Fruit fly (Drosophila melanogaster) whole organism, embryonic: ENCODE measurements around the gene CG31875.

Experiments
- CG10274 ChIP-seq: fragments of 200-800 bp; sonication (Bioruptor generic); optimal IDR thresholded peaks from 3 replicates; lab custom pipeline; 2017; ENCODE audit warnings: missing biosample characterization, mild to moderate bottlenecking, missing genetic modification characterization
- CG10979 ChIP-seq: fragments of 200-800 bp; sonication (Bioruptor generic); optimal IDR thresholded peaks from 2 replicates; lab custom pipeline; 2018; ENCODE audit warnings: missing biosample characterization, mild to moderate bottlenecking, missing genetic modification characterization, moderate library complexity
- CG11456 ChIP-seq: fragments of 200-800 bp; sonication (Bioruptor generic); IDR thresholded peaks from 3 replicates; pipeline ENCODE4 v1.3.6; 2022; ENCODE audit warnings: missing biosample characterization, missing genetic modification characterization
- CG13775 ChIP-seq: fragments of 200-800 bp; sonication (Bioruptor generic); optimal IDR thresholded peaks from 3 replicates; lab custom pipeline; 2017; ENCODE audit warnings: missing biosample characterization, mild to moderate bottlenecking, missing genetic modification characterization
- CG13894 ChIP-seq: fragments of 200-800 bp; sonication (Bioruptor generic); optimal IDR thresholded peaks from 3 replicates; lab custom pipeline; 2018; ENCODE audit warnings: missing biosample characterization, mild to moderate bottlenecking, missing genetic modification characterization, moderate library complexity
- CG14667 ChIP-seq: fragments of 200-800 bp; sonication (Bioruptor generic); IDR thresholded peaks from 2 replicates; pipeline ENCODE4 v1.3.6; 2022; ENCODE audit warnings: missing biosample characterization, missing genetic modification characterization
- CG14860 ChIP-seq: fragments of 200-800 bp; sonication (Bioruptor generic); IDR thresholded peaks from 3 replicates; pipeline ENCODE4 v1.3.6; 2022; ENCODE audit warnings: missing biosample characterization, missing genetic modification characterization; ENCODE audit not compliant: partially characterized antibody
- CG17385 ChIP-seq: fragments of 200-800 bp; sonication (Bioruptor generic); optimal IDR thresholded peaks from 3 replicates; lab custom pipeline; 2018; ENCODE audit warnings: missing biosample characterization, mild to moderate bottlenecking, missing genetic modification characterization
- CG18476 ChIP-seq: fragments of 200-800 bp; sonication (Bioruptor generic); optimal IDR thresholded peaks from 2 replicates; lab custom pipeline; 2016; ENCODE audit warnings: missing biosample characterization, mild to moderate bottlenecking, missing genetic modification characterization
- CG3847 ChIP-seq: fragments of 200-800 bp; sonication (Bioruptor generic); IDR thresholded peaks from 2 replicates; pipeline ENCODE4 v1.3.6; 2022; ENCODE audit warnings: missing biosample characterization, missing genetic modification characterization
- CG6175 ChIP-seq: fragments of 200-800 bp; sonication (Bioruptor generic); IDR thresholded peaks from 3 replicates; pipeline ENCODE4 v1.3.6; 2022; ENCODE audit warnings: missing biosample characterization, missing genetic modification characterization
- CG7839 ChIP-seq: fragments of 200-800 bp; sonication (Bioruptor generic); optimal IDR thresholded peaks from 3 replicates; lab custom pipeline; 2018; ENCODE audit warnings: missing biosample characterization, mild to moderate bottlenecking, missing genetic modification characterization, moderate library complexity
- CG7928 ChIP-seq: fragments of 200-800 bp; sonication (Bioruptor generic); optimal IDR thresholded peaks from 2 replicates; lab custom pipeline; 2017; ENCODE audit warnings: missing biosample characterization, mild to moderate bottlenecking, missing genetic modification characterization
- CG8924 ChIP-seq: fragments of 200-800 bp; optimal IDR thresholded peaks from 3 replicates; lab custom pipeline; 2019; ENCODE audit warnings: missing biosample characterization, mild to moderate bottlenecking, missing genetic modification characterization, moderate library complexity
- CG9215 ChIP-seq: fragments of 200-800 bp; sonication (Bioruptor generic); IDR thresholded peaks from 2 replicates; pipeline ENCODE4 v1.3.6; 2022; ENCODE audit warnings: missing biosample characterization, missing genetic modification characterization
- Chrac-16 ChIP-seq: fragments of 200-800 bp; sonication (Bioruptor generic); optimal IDR thresholded peaks from 3 replicates; lab custom pipeline; 2016; ENCODE audit warnings: missing biosample characterization, missing genetic modification characterization
- D19A ChIP-seq: fragments of 200-800 bp; optimal IDR thresholded peaks from 3 replicates; lab custom pipeline; 2019; ENCODE audit warnings: missing biosample characterization, mild to moderate bottlenecking, missing genetic modification characterization, moderate library complexity
- Dek ChIP-seq: fragments of 200-800 bp; sonication (Bioruptor generic); optimal IDR thresholded peaks from 3 replicates; lab custom pipeline; 2019; ENCODE audit warnings: missing biosample characterization, mild to moderate bottlenecking, missing genetic modification characterization, moderate library complexity
- Fer1 ChIP-seq: fragments of 200-800 bp; sonication (Bioruptor generic); optimal IDR thresholded peaks from 2 replicates; lab custom pipeline; 2017; ENCODE audit warnings: missing biosample characterization, mild to moderate bottlenecking, missing genetic modification characterization
- Hand ChIP-seq: fragments of 200-800 bp; sonication (Bioruptor generic); optimal IDR thresholded peaks from 2 replicates; lab custom pipeline; 2017; ENCODE audit warnings: mild to moderate bottlenecking, missing biosample characterization, missing genetic modification reagents, missing genetic modification characterization
- Hey ChIP-seq: fragments of 200-800 bp; sonication (Bioruptor generic); optimal IDR thresholded peaks from 3 replicates; lab custom pipeline; 2018; ENCODE audit warnings: missing biosample characterization, mild to moderate bottlenecking, missing genetic modification characterization
- Hmx ChIP-seq: fragments of 200-800 bp; sonication (Bioruptor generic); optimal IDR thresholded peaks from 2 replicates; lab custom pipeline; 2016; ENCODE audit warnings: missing biosample characterization, missing genetic modification characterization
- Hr51 ChIP-seq, 2 experiments: fragments of 200-800 bp; sonication (Bioruptor generic); optimal IDR thresholded peaks; 2 replicates in 1 of 2; 3 replicates in 1 of 2; lab custom pipeline; 2016 to 2018; ENCODE audit warnings: missing biosample characterization in 2 of 2, missing genetic modification characterization in 2 of 2, mild to moderate bottlenecking in 1 of 2, moderate library complexity in 1 of 2
- Kr ChIP-seq: fragments of 200-800 bp; sonication (Bioruptor generic); optimal IDR thresholded peaks from 2 replicates; lab custom pipeline; 2017; ENCODE audit warnings: missing biosample characterization, mild to moderate bottlenecking, missing genetic modification characterization
- Med ChIP-seq: fragments of 200-800 bp; sonication (Bioruptor generic); peaks from one replicate; lab custom pipeline; 2016; ENCODE audit warnings: missing biosample characterization, missing genetic modification characterization, mild to moderate bottlenecking, inconsistent platforms, moderate library complexity
- PHDP ChIP-seq: fragments of 200-800 bp; sonication (Bioruptor generic); optimal IDR thresholded peaks from 3 replicates; lab custom pipeline; 2018; ENCODE audit warnings: missing biosample characterization, mild to moderate bottlenecking, missing genetic modification characterization, moderate library complexity
- Tbp ChIP-seq: fragments of >200 bp; optimal IDR thresholded peaks from 2 replicates; lab custom pipeline; 2018; ENCODE audit warnings: missing biosample characterization, missing genetic modification characterization
- ab ChIP-seq: fragments of 200-800 bp; sonication (Bioruptor generic); optimal IDR thresholded peaks from 2 replicates; lab custom pipeline; 2016; ENCODE audit warnings: missing biosample characterization, missing genetic modification characterization
- ase ChIP-seq: fragments of 200-800 bp; sonication (Bioruptor generic); IDR thresholded peaks from 3 replicates; pipeline ENCODE4 v1.3.6; 2022; ENCODE audit warnings: missing biosample characterization, missing genetic modification characterization
- bbx ChIP-seq: fragments of 200-800 bp; sonication (Bioruptor generic); IDR thresholded peaks from 2 replicates; pipeline ENCODE4 v1.3.6; 2022; ENCODE audit warnings: missing biosample characterization, missing genetic modification characterization; ENCODE audit not compliant: partially characterized antibody
- danr ChIP-seq: fragments of 200-800 bp; sonication (Bioruptor generic); IDR thresholded peaks from 2 replicates; pipeline ENCODE4 v1.3.6; 2022; ENCODE audit warnings: missing biosample characterization, missing genetic modification characterization
- dmrt11E ChIP-seq: fragments of 200-800 bp; sonication (Bioruptor generic); optimal IDR thresholded peaks from 3 replicates; lab custom pipeline; 2018; ENCODE audit warnings: missing biosample characterization, mild to moderate bottlenecking, missing genetic modification characterization, moderate library complexity
- ems ChIP-seq: fragments of 200-800 bp; sonication (Bioruptor generic); optimal IDR thresholded peaks from 3 replicates; lab custom pipeline; 2016; ENCODE audit warnings: missing biosample characterization, missing genetic modification characterization
- esg ChIP-seq: fragments of 200-800 bp; sonication (Bioruptor generic); conservative IDR thresholded peaks from 2 replicates; pipeline ENCODE4 v1.3.6; 2022; ENCODE audit warnings: missing biosample characterization, missing genetic modification characterization
- gfzf ChIP-seq: fragments of 200-800 bp; sonication (Bioruptor generic); optimal IDR thresholded peaks from 2 replicates; lab custom pipeline; 2016; ENCODE audit warnings: missing biosample characterization, mild to moderate bottlenecking, missing genetic modification characterization, moderate library complexity
- gro ChIP-seq: fragments of 200-800 bp; sonication (Bioruptor generic); optimal IDR thresholded peaks from 2 replicates; lab custom pipeline; 2016; ENCODE audit warnings: missing biosample characterization, missing genetic modification characterization
- her ChIP-seq: fragments of 200-800 bp; sonication (Bioruptor generic); optimal IDR thresholded peaks from 2 replicates; lab custom pipeline; 2016; ENCODE audit warnings: missing biosample characterization, missing genetic modification characterization
- ind ChIP-seq: fragments of 200-800 bp; sonication (Bioruptor generic); optimal IDR thresholded peaks from 3 replicates; lab custom pipeline; 2016; ENCODE audit warnings: missing biosample characterization, missing genetic modification characterization
- nmo ChIP-seq: fragments of 200-800 bp; sonication (Bioruptor generic); optimal IDR thresholded peaks from 2 replicates; lab custom pipeline; 2018; ENCODE audit warnings: missing biosample characterization, mild to moderate bottlenecking, missing genetic modification characterization, moderate library complexity
- org-1 ChIP-seq: fragments of 200-800 bp; sonication (Bioruptor generic); optimal IDR thresholded peaks from 2 replicates; lab custom pipeline; 2017; ENCODE audit warnings: missing biosample characterization, missing genetic modification characterization
- pan ChIP-seq, 4 experiments: fragments of >200 bp in 3 of 4; fragments of 200-800 bp in 1 of 4; sonication (Bioruptor generic) in 1 of 4; optimal IDR thresholded peaks in 3 of 4; IDR thresholded peaks in 1 of 4; 2 replicates each; pipeline versions ENCODE4 v1.3.6 to Lab custom; 2017 to 2022; ENCODE audit warnings: missing biosample characterization in 2 of 4, missing genetic modification characterization in 2 of 4, mixed read lengths in 1 of 4
- peb ChIP-seq: fragments of 200-800 bp; sonication (Bioruptor generic); IDR thresholded peaks from 2 replicates; pipeline ENCODE4 v1.3.6; 2022; ENCODE audit warnings: missing biosample characterization, missing genetic modification characterization
- sim ChIP-seq: fragments of 200-800 bp; sonication (Bioruptor generic); IDR thresholded peaks from 2 replicates; pipeline ENCODE4 v1.3.6; 2022; ENCODE audit warnings: missing biosample characterization, missing genetic modification characterization
- slou ChIP-seq: fragments of 200-800 bp; sonication (Bioruptor generic); optimal IDR thresholded peaks from 3 replicates; lab custom pipeline; 2016; ENCODE audit warnings: missing biosample characterization, missing genetic modification characterization
- so ChIP-seq: fragments of 200-800 bp; sonication (Bioruptor generic); IDR thresholded peaks from 3 replicates; pipeline ENCODE4 v1.3.6; 2022; ENCODE audit warnings: missing biosample characterization, missing genetic modification characterization
- ssp ChIP-seq: fragments of 200-800 bp; sonication (Bioruptor generic); IDR thresholded peaks from 2 replicates; pipeline ENCODE4 v1.3.6; 2022; ENCODE audit warnings: missing biosample characterization, missing genetic modification characterization
- tio ChIP-seq: fragments of 200-800 bp; sonication (Bioruptor generic); optimal IDR thresholded peaks from 2 replicates; lab custom pipeline; 2017; ENCODE audit warnings: missing biosample characterization, missing genetic modification characterization, inconsistent platforms
- tna ChIP-seq: fragments of 200-800 bp; sonication (Bioruptor generic); IDR thresholded peaks from 2 replicates; pipeline ENCODE4 v1.3.6; 2022; ENCODE audit warnings: missing biosample characterization, missing genetic modification characterization; ENCODE audit not compliant: partially characterized antibody
- vfl ChIP-seq: fragments of 200-800 bp; sonication (Bioruptor generic); optimal IDR thresholded peaks from 2 replicates; lab custom pipeline; 2016; ENCODE audit warnings: missing biosample characterization, missing genetic modification characterization
- wek ChIP-seq: fragments of 200-800 bp; sonication (Bioruptor generic); optimal IDR thresholded peaks from 3 replicates; lab custom pipeline; 2018; ENCODE audit warnings: missing biosample characterization, mild to moderate bottlenecking, missing genetic modification characterization, moderate library complexity

The CG31875 gene

DNA sequence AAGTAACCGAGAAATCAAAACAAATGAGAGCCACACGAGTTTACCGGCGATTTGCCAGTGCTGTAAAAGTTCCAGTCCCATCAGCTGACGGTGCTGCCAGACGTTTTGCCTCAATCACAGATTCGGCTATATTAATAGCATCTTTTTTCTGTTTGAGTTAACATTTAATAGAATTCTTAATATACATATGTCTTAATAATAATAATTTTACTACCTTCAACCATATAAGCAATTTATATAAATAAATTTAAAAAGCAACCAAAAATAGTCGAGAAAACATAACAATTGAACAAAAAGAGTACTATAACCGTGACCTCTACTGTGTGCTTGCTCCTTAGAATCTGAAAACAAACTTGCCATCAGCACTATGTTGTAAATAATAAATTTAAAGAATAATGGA is 48.4 kb downstream of the CG31875 start, which contains the start of the genes CG13126 and CG4709 (continued):
- TF ChIP-seq CG13775 (GFP tag; lab: Kevin White, UChicago) (peak; percentile 92), nmo (peak; percentile 97), Hey (no peak), peb (peak; percentile 78), Hand (GFP tag; lab: Kevin White, UChicago) (peak; percentile 69), gfzf (GFP tag; lab: Kevin White, UChicago) (no peak), esg (GFP tag; lab: Robert Waterston, UW) (peak; percentile 88), CG8924 (peak; percentile 94), her (no peak), Tbp (no peak), CG10979 (peak; percentile 96), ab (no peak), tio (GFP tag; lab: Kevin White, UChicago) (peak; percentile 78), sim (GFP tag; lab: Robert Waterston, UW) (peak; percentile 81; the same call in 1 of the 2 replicates), CG18476 (GFP tag; lab: Kevin White, UChicago) (peak; percentile 81), D19A (tag; lab: Kevin White, UChicago) (peak; percentile 90), CG3847 (GFP tag; lab: Robert Waterston, UW) (peak; percentile 84), slou (GFP tag; lab: Kevin White, UChicago) (peak; percentile 79), CG13894 (tag; lab: Kevin White, UChicago) (peak; percentile 87), ase (GFP tag; lab: Robert Waterston, UW) (peak; percentile 89), Fer1 (GFP tag; lab: Kevin White, UChicago) (peak; percentile 94), CG7839 (tag; lab: Kevin White, UChicago) (peak; percentile 94), CG7928 (GFP tag; lab: Kevin White, UChicago) (peak; percentile 46), CG17385 (GFP tag; lab: Kevin White, UChicago) (peak; percentile 84), tna (no peak), dmrt11E (tag; lab: Kevin White, UChicago) (peak; percentile 94), CG14667 (GFP tag; lab: Robert Waterston, UW) (peak; percentile 84), pan (optimal IDR thresholded peaks at IDR 0.05; lab: Kevin White, UChicago) (no peak), pan (GFP tag; optimal IDR thresholded peaks at IDR 0.05 in 1 of 2, IDR thresholded peaks at IDR 0.05 in 1 of 2) (peak in 1 of 2 experiments; percentile 94), wek (GFP tag; lab: Kevin White, UChicago) (no peak), Chrac-16 (GFP tag; lab: Kevin White, UChicago) (peak; percentile 85), CG11456 (peak; percentile 83), Hmx (GFP tag; lab: Kevin White, UChicago) (no peak), vfl (peak; percentile 57), CG10274 (GFP tag; lab: Kevin White, UChicago) (peak; percentile 16), bbx (GFP tag; lab: Robert Waterston, UW) (0 out of 2 replicates have a peak, but pooled peaks have one; percentile 18), CG14860 (no peak), ems (GFP tag; lab: Kevin White, UChicago) (peak; percentile 29), Kr (GFP tag; lab: Kevin White, UChicago) (no peak), CG6175 (GFP tag; lab: Robert Waterston, UW) (peak; percentile 45; the same call in 1 of the 3 replicates), org-1 (peak; percentile 86), ind (peak; percentile 91), danr (GFP tag; lab: Robert Waterston, UW) (peak; percentile 70), ssp (peak; percentile 77), PHDP (peak; percentile 93), Hr51 (GFP tag; optimal IDR thresholded peaks at IDR 0.05; lab: Kevin White, UChicago) (peak; percentile 51 to 91), CG9215 (GFP tag; lab: Robert Waterston, UW) (peak; percentile 85), so (GFP tag; lab: Robert Waterston, UW) (peak; percentile 77; the same call in 2 of the 3 replicates), Dek (tag; lab: Kevin White, UChicago) (peak; percentile 92), Med (peak; percentile 90), gro (GFP tag; lab: Kevin White, UChicago) (peak; percentile 0)
